Fruit fly (Drosophila melanogaster) whole organism, embryonic: Measurements from ENCODE around the gene CG42535.

Experiments
- Ada2b ChIP-seq: fragments of 200-800 bp; sonication (Bioruptor generic); IDR thresholded peaks from 2 replicates; pipeline ENCODE4 v1.3.6; 2022; ENCODE audit warnings: missing biosample characterization, missing genetic modification characterization
- Asciz ChIP-seq: fragments of 200-800 bp; sonication (Bioruptor generic); optimal IDR thresholded peaks from 2 replicates; lab custom pipeline; 2017; ENCODE audit warnings: missing biosample characterization, mild to moderate bottlenecking, missing genetic modification characterization, missing genetic modification reagents
- Atf-2 ChIP-seq: fragments of 200-800 bp; sonication (Bioruptor generic); optimal IDR thresholded peaks from 2 replicates; lab custom pipeline; 2016; ENCODE audit warnings: missing biosample characterization, missing genetic modification characterization
- Awh ChIP-seq: fragments of 200-800 bp; sonication (Bioruptor generic); IDR thresholded peaks from 2 replicates; pipeline ENCODE4, ENCODE4 v1.3.6; 2022; ENCODE audit warnings: missing biosample characterization, missing genetic modification characterization
- CG13624 ChIP-seq: fragments of 200-800 bp; sonication (Bioruptor generic); optimal IDR thresholded peaks from 2 replicates; lab custom pipeline; 2016; ENCODE audit warnings: missing biosample characterization, missing genetic modification characterization
- CG14050 ChIP-seq: fragments of 200-800 bp; sonication (Bioruptor generic); IDR thresholded peaks from 3 replicates; pipeline ENCODE4 v1.3.6; 2022; ENCODE audit warnings: missing biosample characterization, missing genetic modification characterization
- CG15514 ChIP-seq: fragments of 200-800 bp; sonication (Bioruptor generic); optimal IDR thresholded peaks from 3 replicates; lab custom pipeline; 2017; ENCODE audit warnings: missing biosample characterization, missing genetic modification characterization, mild to moderate bottlenecking, moderate library complexity, missing genetic modification reagents
- CG1602 ChIP-seq: fragments of 200-800 bp; sonication (Bioruptor generic); optimal IDR thresholded peaks from 3 replicates; lab custom pipeline; 2016; ENCODE audit warnings: missing biosample characterization, missing genetic modification characterization
- CG17328 ChIP-seq: fragments of 200-800 bp; sonication (Bioruptor generic); IDR thresholded peaks from 2 replicates; pipeline ENCODE4 v1.3.6; 2022; ENCODE audit warnings: missing biosample characterization, missing genetic modification characterization
- CG17912 ChIP-seq: fragments of 200-800 bp; sonication (Bioruptor generic); optimal IDR thresholded peaks from 2 replicates; lab custom pipeline; 2018; ENCODE audit warnings: missing biosample characterization, mild to moderate bottlenecking, missing genetic modification characterization
- CG2712 ChIP-seq: fragments of 200-800 bp; optimal IDR thresholded peaks from 3 replicates; lab custom pipeline; 2019; ENCODE audit warnings: missing biosample characterization, mild to moderate bottlenecking, missing genetic modification characterization, moderate library complexity
- CG2875 ChIP-seq: fragments of 200-800 bp; sonication (Bioruptor generic); optimal IDR thresholded peaks from 2 replicates; lab custom pipeline; 2017; ENCODE audit warnings: missing biosample characterization, mild to moderate bottlenecking, missing genetic modification characterization, missing genetic modification reagents
- CG31224 ChIP-seq: fragments of 200-800 bp; sonication (Bioruptor generic); IDR thresholded peaks from 2 replicates; pipeline ENCODE4 v1.3.6; 2022; ENCODE audit warnings: missing biosample characterization, missing genetic modification characterization
- CG32767 ChIP-seq: fragments of 200-800 bp; sonication (Bioruptor generic); IDR thresholded peaks from 2 replicates; pipeline ENCODE4 v1.3.6; 2022; ENCODE audit warnings: missing biosample characterization, missing genetic modification characterization
- CG4360 ChIP-seq: fragments of 200-800 bp; sonication (Bioruptor generic); IDR thresholded peaks from 2 replicates; pipeline ENCODE4 v1.3.6; 2022; ENCODE audit warnings: missing biosample characterization, missing genetic modification characterization
- CG4404 ChIP-seq: fragments of 200-800 bp; sonication (Bioruptor generic); IDR thresholded peaks from 2 replicates; pipeline ENCODE4 v1.3.6; 2022; ENCODE audit warnings: missing biosample characterization, missing genetic modification characterization
- CG7963 ChIP-seq: fragments of 200-800 bp; sonication (Bioruptor generic); IDR thresholded peaks from 3 replicates; pipeline ENCODE4 v1.3.6; 2022; ENCODE audit warnings: missing biosample characterization, missing genetic modification characterization; ENCODE audit not compliant: partially characterized antibody
- CG9932 ChIP-seq: fragments of 200-800 bp; sonication (Bioruptor generic); IDR thresholded peaks from 2 replicates; pipeline ENCODE4 v1.3.6; 2022; ENCODE audit warnings: missing biosample characterization, missing genetic modification characterization
- CoRest ChIP-seq: fragments of 200-800 bp; sonication (Bioruptor generic); optimal IDR thresholded peaks from 3 replicates; lab custom pipeline; 2018; ENCODE audit warnings: missing biosample characterization, mild to moderate bottlenecking, missing genetic modification characterization, moderate library complexity
- Doc3 ChIP-seq: fragments of 200-800 bp; sonication (Bioruptor generic); IDR thresholded peaks from 3 replicates; pipeline ENCODE4 v1.3.6; 2022; ENCODE audit warnings: missing biosample characterization, missing genetic modification characterization; ENCODE audit not compliant: partially characterized antibody
- E2f1 ChIP-seq: fragments of 200-800 bp; sonication (Bioruptor generic); IDR thresholded peaks from 2 replicates; pipeline ENCODE4 v1.3.6; 2022; ENCODE audit warnings: missing biosample characterization, missing genetic modification characterization
- Ets97D ChIP-seq: fragments of 200-800 bp; sonication (Bioruptor generic); optimal IDR thresholded peaks from 3 replicates; lab custom pipeline; 2016; ENCODE audit warnings: missing biosample characterization, missing genetic modification characterization
- Hmx ChIP-seq: fragments of 200-800 bp; sonication (Bioruptor generic); optimal IDR thresholded peaks from 2 replicates; lab custom pipeline; 2016; ENCODE audit warnings: missing biosample characterization, missing genetic modification characterization
- Lhr ChIP-seq: fragments of 200-800 bp; sonication (Bioruptor generic); optimal IDR thresholded peaks from 3 replicates; lab custom pipeline; 2017; ENCODE audit warnings: mild to moderate bottlenecking, missing biosample characterization, missing genetic modification reagents, missing genetic modification characterization
- Myb ChIP-seq: fragments of 200-800 bp; sonication (Bioruptor generic); optimal IDR thresholded peaks from 2 replicates; lab custom pipeline; 2016; ENCODE audit warnings: missing biosample characterization, missing genetic modification characterization
- Nf-YA ChIP-seq: fragments of 200-800 bp; sonication (Bioruptor generic); IDR thresholded peaks from 2 replicates; pipeline ENCODE4 v1.3.6; 2022; ENCODE audit warnings: missing biosample characterization, missing genetic modification characterization
- Sox100B ChIP-seq: fragments of 200-800 bp; sonication (Bioruptor generic); optimal IDR thresholded peaks from 3 replicates; lab custom pipeline; 2018; ENCODE audit warnings: missing biosample characterization, mild to moderate bottlenecking, missing genetic modification characterization
- Ssrp ChIP-seq: fragments of 200-800 bp; sonication (Bioruptor generic); optimal IDR thresholded peaks from 2 replicates; lab custom pipeline; 2018; ENCODE audit warnings: missing biosample characterization, mild to moderate bottlenecking, missing genetic modification characterization, moderate library complexity
- Trl ChIP-seq, 3 experiments: fragments of >200 bp in 2 of 3; fragments of 200-800 bp in 1 of 3; sonication (Bioruptor generic) in 1 of 3; optimal IDR thresholded peaks; 2 replicates in 1 of 3; 3 replicates in 2 of 3; lab custom pipeline; 2016 to 2017; ENCODE audit warnings: missing biosample characterization in 1 of 3, missing genetic modification characterization in 1 of 3
- cad ChIP-seq: fragments of >200 bp; optimal IDR thresholded peaks from 2 replicates; lab custom pipeline; 2017; ENCODE audit warnings: missing biosample characterization, missing genetic modification characterization
- chif ChIP-seq, 2 experiments: fragments of 200-800 bp; sonication (Bioruptor generic); optimal IDR thresholded peaks; 3 replicates each; lab custom pipeline; 2016; ENCODE audit warnings: missing biosample characterization in 2 of 2, missing genetic modification characterization in 2 of 2
- corto ChIP-seq: fragments of 200-800 bp; sonication (Bioruptor generic); optimal IDR thresholded peaks from 2 replicates; lab custom pipeline; 2016; ENCODE audit warnings: missing biosample characterization, mild to moderate bottlenecking, missing genetic modification characterization, moderate library complexity
- cwo ChIP-seq: fragments of 200-800 bp; sonication (Bioruptor generic); optimal IDR thresholded peaks from 3 replicates; lab custom pipeline; 2017; ENCODE audit warnings: missing biosample characterization, missing genetic modification characterization, mild to moderate bottlenecking, moderate library complexity, missing genetic modification reagents
- danr ChIP-seq: fragments of 200-800 bp; sonication (Bioruptor generic); IDR thresholded peaks from 2 replicates; pipeline ENCODE4 v1.3.6; 2022; ENCODE audit warnings: missing biosample characterization, missing genetic modification characterization
- dati ChIP-seq: fragments of 200-800 bp; sonication (Bioruptor generic); IDR thresholded peaks from 2 replicates; pipeline ENCODE4 v1.3.6; 2022; ENCODE audit warnings: missing biosample characterization, missing genetic modification characterization
- dmrt11E ChIP-seq: fragments of 200-800 bp; sonication (Bioruptor generic); optimal IDR thresholded peaks from 3 replicates; lab custom pipeline; 2018; ENCODE audit warnings: missing biosample characterization, mild to moderate bottlenecking, missing genetic modification characterization, moderate library complexity
- fd102C ChIP-seq: fragments of 200-800 bp; sonication (Bioruptor generic); optimal IDR thresholded peaks from 2 replicates; lab custom pipeline; 2018; ENCODE audit warnings: missing biosample characterization, mild to moderate bottlenecking, missing genetic modification characterization, moderate library complexity
- gcm2 ChIP-seq: fragments of 200-800 bp; sonication (Bioruptor generic); optimal IDR thresholded peaks from 2 replicates; lab custom pipeline; 2016; ENCODE audit warnings: missing biosample characterization, missing genetic modification characterization
- gem ChIP-seq: fragments of 200-800 bp; sonication (Bioruptor generic); optimal IDR thresholded peaks from 2 replicates; lab custom pipeline; 2019; ENCODE audit warnings: missing biosample characterization, mild to moderate bottlenecking, missing genetic modification characterization, moderate library complexity
- gsb ChIP-seq: fragments of 200-800 bp; sonication (Bioruptor generic); IDR thresholded peaks from 2 replicates; pipeline ENCODE4 v1.3.6; 2022; ENCODE audit warnings: missing biosample characterization, missing genetic modification characterization
- h ChIP-seq: fragments of >200 bp; optimal IDR thresholded peaks from 2 replicates; lab custom pipeline; 2017
- ham ChIP-seq: fragments of 200-800 bp; sonication (Bioruptor generic); IDR thresholded peaks from 2 replicates; pipeline ENCODE4 v1.3.6; 2022; ENCODE audit warnings: missing biosample characterization, missing genetic modification characterization
- jigr1 ChIP-seq: fragments of 200-800 bp; sonication (Bioruptor generic); IDR thresholded peaks from 3 replicates; pipeline ENCODE4 v1.3.6; 2022; ENCODE audit warnings: missing biosample characterization, missing genetic modification characterization
- kah ChIP-seq: fragments of 200-800 bp; sonication (Bioruptor generic); optimal IDR thresholded peaks from 2 replicates; lab custom pipeline; 2018; ENCODE audit warnings: missing biosample characterization, mild to moderate bottlenecking, missing genetic modification characterization
- ken ChIP-seq: fragments of 200-800 bp; sonication (Bioruptor generic); IDR thresholded peaks from 3 replicates; pipeline ENCODE4 v1.3.6; 2022; ENCODE audit warnings: missing biosample characterization, missing genetic modification characterization
- nerfin-1 ChIP-seq: fragments of 200-800 bp; sonication (Bioruptor generic); optimal IDR thresholded peaks from 3 replicates; lab custom pipeline; 2019; ENCODE audit warnings: missing biosample characterization, mild to moderate bottlenecking, missing genetic modification characterization, moderate library complexity
- pan ChIP-seq, 4 experiments: fragments of >200 bp in 3 of 4; fragments of 200-800 bp in 1 of 4; sonication (Bioruptor generic) in 1 of 4; optimal IDR thresholded peaks in 3 of 4; IDR thresholded peaks in 1 of 4; 2 replicates each; pipeline versions ENCODE4 v1.3.6 to Lab custom; 2017 to 2022; ENCODE audit warnings: missing biosample characterization in 2 of 4, missing genetic modification characterization in 2 of 4, mixed read lengths in 1 of 4
- sim ChIP-seq: fragments of 200-800 bp; sonication (Bioruptor generic); IDR thresholded peaks from 2 replicates; pipeline ENCODE4 v1.3.6; 2022; ENCODE audit warnings: missing biosample characterization, missing genetic modification characterization
- sr ChIP-seq: fragments of 200-800 bp; sonication (Bioruptor generic); IDR thresholded peaks from 3 replicates; pipeline ENCODE4 v1.3.6; 2022; ENCODE audit warnings: missing biosample characterization, missing genetic modification characterization
- unc-4 ChIP-seq: fragments of 200-800 bp; sonication (Bioruptor generic); IDR thresholded peaks from 2 replicates; pipeline ENCODE4 v1.3.6; 2022; ENCODE audit warnings: missing biosample characterization, missing genetic modification characterization; ENCODE audit not compliant: partially characterized antibody
- unpg ChIP-seq: fragments of 200-800 bp; sonication (Bioruptor generic); optimal IDR thresholded peaks from 3 replicates; lab custom pipeline; 2018; ENCODE audit warnings: missing biosample characterization, mild to moderate bottlenecking, missing genetic modification characterization, moderate library complexity

CG42535 gene

dm6 chr3L:10679711-10680154 lies 49.0 kb upstream of the CG42535 start (continued):
- TF ChIP-seq Trl (optimal IDR thresholded peaks at IDR 0.05; lab: Kevin White, UChicago) = no peak
- TF ChIP-seq Trl (GFP tag; optimal IDR thresholded peaks at IDR 0.05; lab: Kevin White, UChicago) = no peak
- no peak for TF ChIP-seq sr
- no peak for TF ChIP-seq sim (GFP tag; lab: Robert Waterston, UW)
- no peak for TF ChIP-seq CG4404 (GFP tag; lab: Robert Waterston, UW)
- no peak for TF ChIP-seq Doc3 (GFP tag; lab: Robert Waterston, UW)
- no peak for TF ChIP-seq CG2712
- TF ChIP-seq Myb (GFP tag; lab: Kevin White, UChicago) = no peak
- no peak for TF ChIP-seq danr (GFP tag; lab: Robert Waterston, UW)
- no peak for TF ChIP-seq unc-4 (GFP tag; lab: Robert Waterston, UW)
- TF ChIP-seq Ets97D (GFP tag; lab: Kevin White, UChicago) = no peak
- TF ChIP-seq Hmx (GFP tag; lab: Kevin White, UChicago) = no peak
- no peak for TF ChIP-seq gsb (GFP tag; lab: Robert Waterston, UW)
- no peak for TF ChIP-seq E2f1 (GFP tag; lab: Robert Waterston, UW)
- peak; percentile 6 for TF ChIP-seq CG15514 (GFP tag; lab: Kevin White, UChicago)
- peak; percentile 18 for TF ChIP-seq unpg (GFP tag; lab: Kevin White, UChicago)
- TF ChIP-seq nerfin-1 (tag; lab: Kevin White, UChicago) = peak; percentile 0
- peak in 1 of 2 experiments; percentile 51 for TF ChIP-seq chif (GFP tag; optimal IDR thresholded peaks at IDR 0.05; lab: Kevin White, UChicago)
- TF ChIP-seq CG17912 (GFP tag; lab: Kevin White, UChicago) = no peak
- no peak for TF ChIP-seq gcm2
- peak; percentile 3 for TF ChIP-seq Atf-2 (GFP tag; lab: Kevin White, UChicago)
- peak; percentile 4 for TF ChIP-seq CoRest (tag; lab: Kevin White, UChicago)
- no peak for TF ChIP-seq Asciz (GFP tag; lab: Kevin White, UChicago)
- no peak for TF ChIP-seq cwo (GFP tag; lab: Kevin White, UChicago)
- no peak for TF ChIP-seq ken (GFP tag; lab: Robert Waterston, UW)
- no peak for TF ChIP-seq pan (optimal IDR thresholded peaks at IDR 0.05; lab: Kevin White, UChicago)
- peak in 1 of 2 experiments; percentile 42 for TF ChIP-seq pan (GFP tag; optimal IDR thresholded peaks at IDR 0.05 in 1 of 2, IDR thresholded peaks at IDR 0.05 in 1 of 2)
- TF ChIP-seq cad (GFP tag; lab: Kevin White, UChicago) = no peak
- no peak for TF ChIP-seq Lhr (GFP tag; lab: Kevin White, UChicago)
- TF ChIP-seq ham (GFP tag; lab: Robert Waterston, UW) = no peak
- TF ChIP-seq CG7963 (GFP tag; lab: Robert Waterston, UW) = no peak
- TF ChIP-seq CG32767 (GFP tag; lab: Robert Waterston, UW) = peak; percentile 53; the same call in 1 of the 2 replicates
- TF ChIP-seq fd102C (GFP tag; lab: Kevin White, UChicago) = no peak
- no peak for TF ChIP-seq dmrt11E
- no peak for TF ChIP-seq h
- no peak for TF ChIP-seq jigr1 (GFP tag; lab: Robert Waterston, UW)
- TF ChIP-seq CG9932 = no peak
- no peak for TF ChIP-seq CG13624
- no peak for TF ChIP-seq dati (GFP tag; lab: Robert Waterston, UW)
- TF ChIP-seq gem (tag; lab: Kevin White, UChicago) = peak; percentile 46
- peak; percentile 21; the same call in 1 of the 2 replicates for TF ChIP-seq Awh (GFP tag; lab: Robert Waterston, UW)
- no peak for TF ChIP-seq Nf-YA (GFP tag; lab: Robert Waterston, UW)
- TF ChIP-seq Sox100B = peak; percentile 30
- TF ChIP-seq CG17328 = no peak
- TF ChIP-seq Ssrp (tag; lab: Kevin White, UChicago) = no peak
- no peak for TF ChIP-seq corto (GFP tag; lab: Kevin White, UChicago)
- TF ChIP-seq kah (GFP tag; lab: Kevin White, UChicago) = no peak
- peak; percentile 73 for TF ChIP-seq CG4360 (GFP tag; lab: Robert Waterston, UW)
- no peak for TF ChIP-seq CG1602 (GFP tag; lab: Kevin White, UChicago)
- no peak for TF ChIP-seq CG14050 (GFP tag; lab: Robert Waterston, UW)
- TF ChIP-seq CG2875 = no peak
- peak; percentile 33; the same call in 1 of the 2 replicates for TF ChIP-seq Ada2b (GFP tag; lab: Robert Waterston, UW)
- TF ChIP-seq CG31224 (GFP tag; lab: Robert Waterston, UW) = no peak
